Worm (Caenorhabditis elegans): ENCODE results near the gene sre-6.

- TF ChIP-seq elt-2 (tag; optimal IDR thresholded peaks at IDR 0.05) (no peak), pqm-1 (tag; optimal IDR thresholded peaks at IDR 0.05) (no peak), ceh-24 (tag; optimal IDR thresholded peaks at IDR 0.05) (no peak), fkh-10 (GFP tag; optimal IDR thresholded peaks at IDR 0.05) (no peak), nhr-11 (tag; optimal IDR thresholded peaks at IDR 0.05) (no peak), dmd-4 (tag; optimal IDR thresholded peaks at IDR 0.05; ENCODE audit: borderline replicate concordance) (no peak), ceh-19 (GFP tag; optimal IDR thresholded peaks at IDR 0.05) (no peak), ceh-22 (tag; optimal IDR thresholded peaks at IDR 0.05) (no peak), K09A11.1 (tag; optimal IDR thresholded peaks at IDR 0.05; ENCODE audit: insufficient read depth) (no peak), hlh-8 (tag; optimal IDR thresholded peaks at IDR 0.05) (no peak), madf-2 (tag; optimal IDR thresholded peaks at IDR 0.05) (no peak), che-1 (tag; optimal IDR thresholded peaks at IDR 0.05) (no peak), sox-2 (GFP tag; IDR thresholded peaks at IDR 0.05) (no peak), pros-1 (tag; optimal IDR thresholded peaks at IDR 0.05) (no peak)
Measured at ce11 chrV:10798090-10798489, 35.5 kb upstream of the sre-6 start, which contains the start of gene srh-184.
